Fruit fly (Drosophila melanogaster) whole organism, embryonic: ENCODE measurements around the gene CG12024.

Experiments
- CG8290 ChIP-seq, 3 experiments: fragments of 200-800 bp; sonication (Bioruptor generic); optimal IDR thresholded peaks; 2 replicates each; lab custom pipeline; 2016 to 2019; ENCODE audit warnings: missing biosample characterization in 3 of 3, missing genetic modification characterization in 3 of 3, mild to moderate bottlenecking in 2 of 3, moderate library complexity in 1 of 3
- CG8478 ChIP-seq: fragments of >200 bp; optimal IDR thresholded peaks from 2 replicates; lab custom pipeline; 2018
- Dad ChIP-seq: fragments of 200-800 bp; sonication (Bioruptor generic); optimal IDR thresholded peaks from 3 replicates; lab custom pipeline; 2016; ENCODE audit warnings: missing biosample characterization, missing genetic modification characterization
- ci ChIP-seq: fragments of 200-800 bp; sonication (Bioruptor generic); IDR thresholded peaks from 3 replicates; pipeline ENCODE4 v1.3.6; 2022; ENCODE audit warnings: missing biosample characterization, missing genetic modification characterization
- crc ChIP-seq: fragments of 200-800 bp; sonication (Bioruptor generic); optimal IDR thresholded peaks from 2 replicates; lab custom pipeline; 2016; ENCODE audit warnings: missing biosample characterization, missing genetic modification characterization

- TF ChIP-seq crc (GFP tag; lab: Kevin White, UChicago) (no peak), ci (no peak), CG8478 (lab: Kevin White, UChicago) (no peak), Dad (GFP tag; lab: Kevin White, UChicago) (no peak), CG8290 (GFP tag; optimal IDR thresholded peaks at IDR 0.05; lab: Kevin White, UChicago) (no peak), CG8290 (tag; optimal IDR thresholded peaks at IDR 0.05; lab: Kevin White, UChicago) (peak in 1 of 2 experiments; percentile 27)
These were observed 46.7 kb upstream of the CG12024 start, which contains the start of gene GV1 for dm6 chr3L:1810288-1810687.
